Fruit fly (Drosophila melanogaster) whole organism, embryonic: ENCODE results near the gene CG15152.

ENCODE experiments used
- Ada2b ChIP-seq: fragments of 200-800 bp; sonication (Bioruptor generic); IDR thresholded peaks from 2 replicates; pipeline ENCODE4 v1.3.6; 2022; ENCODE audit warnings: missing biosample characterization, missing genetic modification characterization
- Bteb2 ChIP-seq: fragments of 200-800 bp; sonication (Bioruptor generic); optimal IDR thresholded peaks from 2 replicates; lab custom pipeline; 2016; ENCODE audit warnings: missing biosample characterization, missing genetic modification characterization
- CG12155 ChIP-seq: fragments of 200-800 bp; sonication (Bioruptor generic); optimal IDR thresholded peaks from 3 replicates; lab custom pipeline; 2016; ENCODE audit warnings: missing biosample characterization, missing genetic modification characterization
- CG12659 ChIP-seq: fragments of 200-800 bp; sonication (Bioruptor generic); optimal IDR thresholded peaks from 3 replicates; lab custom pipeline; 2017; ENCODE audit warnings: mild to moderate bottlenecking, missing biosample characterization, missing genetic modification reagents, missing genetic modification characterization
- CG15011 ChIP-seq: fragments of 200-800 bp; sonication (Bioruptor generic); optimal IDR thresholded peaks from 3 replicates; lab custom pipeline; 2018; ENCODE audit warnings: missing biosample characterization, mild to moderate bottlenecking, missing genetic modification characterization
- CG15696 ChIP-seq: fragments of 200-800 bp; sonication (Bioruptor generic); optimal IDR thresholded peaks from 2 replicates; lab custom pipeline; 2019; ENCODE audit warnings: missing biosample characterization, mild to moderate bottlenecking, missing genetic modification characterization, moderate library complexity
- CG1603 ChIP-seq: fragments of 200-800 bp; sonication (Bioruptor generic); optimal IDR thresholded peaks from 2 replicates; lab custom pipeline; 2019; ENCODE audit warnings: missing biosample characterization, mild to moderate bottlenecking, missing genetic modification characterization, moderate library complexity
- CG16815 ChIP-seq: fragments of 200-800 bp; sonication (Bioruptor generic); optimal IDR thresholded peaks from 3 replicates; lab custom pipeline; 2017; ENCODE audit warnings: missing biosample characterization, mild to moderate bottlenecking, missing genetic modification characterization
- CG17568 ChIP-seq: fragments of 200-800 bp; sonication (Bioruptor generic); optimal IDR thresholded peaks from 2 replicates; lab custom pipeline; 2018; ENCODE audit warnings: missing biosample characterization, mild to moderate bottlenecking, missing genetic modification characterization, moderate library complexity
- CG18476 ChIP-seq: fragments of 200-800 bp; sonication (Bioruptor generic); optimal IDR thresholded peaks from 2 replicates; lab custom pipeline; 2016; ENCODE audit warnings: missing biosample characterization, mild to moderate bottlenecking, missing genetic modification characterization
- CG3995 ChIP-seq: fragments of 200-800 bp; sonication (Bioruptor generic); optimal IDR thresholded peaks from 3 replicates; lab custom pipeline; 2016; ENCODE audit warnings: missing biosample characterization, missing genetic modification characterization
- D ChIP-seq, 2 experiments: fragments of 200-800 bp in 1 of 2; fragments of >200 bp in 1 of 2; sonication (Bioruptor generic) in 1 of 2; optimal IDR thresholded peaks; 2 replicates in 1 of 2; 3 replicates in 1 of 2; lab custom pipeline; 2017; ENCODE audit warnings: mild to moderate bottlenecking in 1 of 2, missing biosample characterization in 1 of 2, missing genetic modification characterization in 1 of 2, missing genetic modification reagents in 1 of 2
- Dek ChIP-seq: fragments of 200-800 bp; sonication (Bioruptor generic); optimal IDR thresholded peaks from 3 replicates; lab custom pipeline; 2019; ENCODE audit warnings: missing biosample characterization, mild to moderate bottlenecking, missing genetic modification characterization, moderate library complexity
- Dfd ChIP-seq, 2 experiments: fragments of >200 bp; optimal IDR thresholded peaks; 2 replicates each; lab custom pipeline; 2017; ENCODE audit warnings: missing biosample characterization in 2 of 2, missing genetic modification characterization in 2 of 2
- H2.0 ChIP-seq: fragments of 200-800 bp; sonication (Bioruptor generic); IDR thresholded peaks from 2 replicates; pipeline ENCODE4 v1.3.6; 2022; ENCODE audit warnings: missing biosample characterization, missing genetic modification characterization
- HHEX ChIP-seq: fragments of 200-800 bp; sonication (Bioruptor generic); optimal IDR thresholded peaks from 3 replicates; lab custom pipeline; 2017; ENCODE audit warnings: missing biosample characterization, mild to moderate bottlenecking, missing genetic modification characterization, missing genetic modification reagents
- Hr39 ChIP-seq: fragments of >200 bp; optimal IDR thresholded peaks from 2 replicates; lab custom pipeline; 2017
- Hsf ChIP-seq: fragments of 200-800 bp; sonication (Bioruptor generic); optimal IDR thresholded peaks from 3 replicates; lab custom pipeline; 2016; ENCODE audit warnings: missing biosample characterization, missing genetic modification characterization
- Lim3 ChIP-seq: fragments of 200-800 bp; sonication (Bioruptor generic); IDR thresholded peaks from 2 replicates; pipeline ENCODE4 v1.3.6; 2022; ENCODE audit warnings: missing biosample characterization, missing genetic modification characterization
- MBD-R2 ChIP-seq: fragments of 200-800 bp; sonication (Bioruptor generic); IDR thresholded peaks from 2 replicates; pipeline ENCODE4 v1.3.6; 2022; ENCODE audit warnings: missing biosample characterization, missing genetic modification characterization
- Mrtf ChIP-seq: fragments of 200-800 bp; sonication (Bioruptor generic); IDR thresholded peaks from 3 replicates; pipeline ENCODE4 v1.3.6; 2022; ENCODE audit warnings: missing biosample characterization, missing genetic modification characterization
- Nf-YB ChIP-seq: fragments of 200-800 bp; sonication (Bioruptor generic); optimal IDR thresholded peaks from 3 replicates; lab custom pipeline; 2019; ENCODE audit warnings: missing biosample characterization, mild to moderate bottlenecking, missing genetic modification characterization, moderate library complexity
- NfI ChIP-seq: fragments of 200-800 bp; sonication (Bioruptor generic); optimal IDR thresholded peaks from 3 replicates; lab custom pipeline; 2018; ENCODE audit warnings: missing biosample characterization, mild to moderate bottlenecking, missing genetic modification characterization, moderate library complexity
- Optix ChIP-seq: fragments of 200-800 bp; sonication (Bioruptor generic); IDR thresholded peaks from 3 replicates; pipeline ENCODE4 v1.3.6; 2022; ENCODE audit warnings: missing biosample characterization, missing genetic modification characterization
- Six4 ChIP-seq: fragments of 200-800 bp; sonication (Bioruptor generic); optimal IDR thresholded peaks from 2 replicates; lab custom pipeline; 2016; ENCODE audit warnings: missing biosample characterization, missing genetic modification characterization
- Spps ChIP-seq: fragments of 200-800 bp; sonication (Bioruptor generic); optimal IDR thresholded peaks from 2 replicates; lab custom pipeline; 2018; ENCODE audit warnings: missing biosample characterization, mild to moderate bottlenecking, missing genetic modification characterization
- Vsx1 ChIP-seq: fragments of 200-800 bp; sonication (Bioruptor generic); optimal IDR thresholded peaks from 2 replicates; lab custom pipeline; 2017; ENCODE audit warnings: missing biosample characterization, mild to moderate bottlenecking, missing genetic modification characterization, missing genetic modification reagents
- ci ChIP-seq: fragments of 200-800 bp; sonication (Bioruptor generic); IDR thresholded peaks from 3 replicates; pipeline ENCODE4 v1.3.6; 2022; ENCODE audit warnings: missing biosample characterization, missing genetic modification characterization
- crc ChIP-seq: fragments of 200-800 bp; sonication (Bioruptor generic); optimal IDR thresholded peaks from 2 replicates; lab custom pipeline; 2016; ENCODE audit warnings: missing biosample characterization, missing genetic modification characterization
- dimm ChIP-seq: fragments of 200-800 bp; sonication (Bioruptor generic); IDR thresholded peaks from 2 replicates; pipeline ENCODE4 v1.3.6; 2022; ENCODE audit warnings: missing biosample characterization, missing genetic modification characterization
- gcm ChIP-seq: fragments of 200-800 bp; sonication (Bioruptor generic); optimal IDR thresholded peaks from 2 replicates; lab custom pipeline; 2019; ENCODE audit warnings: missing biosample characterization, mild to moderate bottlenecking, missing genetic modification characterization, moderate library complexity
- gem ChIP-seq: fragments of 200-800 bp; sonication (Bioruptor generic); optimal IDR thresholded peaks from 2 replicates; lab custom pipeline; 2019; ENCODE audit warnings: missing biosample characterization, mild to moderate bottlenecking, missing genetic modification characterization, moderate library complexity
- hb ChIP-seq: fragments of 200-800 bp; sonication (Bioruptor generic); IDR thresholded peaks from 3 replicates; pipeline ENCODE4 v1.3.6; 2022; ENCODE audit warnings: missing biosample characterization, missing genetic modification characterization; ENCODE audit not compliant: partially characterized antibody
- lbe ChIP-seq: fragments of 200-800 bp; sonication (Bioruptor generic); optimal IDR thresholded peaks from 2 replicates; lab custom pipeline; 2016; ENCODE audit warnings: missing biosample characterization, mild to moderate bottlenecking, missing genetic modification characterization
- run ChIP-seq: fragments of 200-800 bp; sonication (Bioruptor generic); optimal IDR thresholded peaks from 3 replicates; lab custom pipeline; 2018; ENCODE audit warnings: missing biosample characterization, mild to moderate bottlenecking, missing genetic modification characterization
- schlank ChIP-seq: fragments of 200-800 bp; sonication (Bioruptor generic); optimal IDR thresholded peaks from 2 replicates; lab custom pipeline; 2018; ENCODE audit warnings: missing biosample characterization, mild to moderate bottlenecking, missing genetic modification characterization
- sens-2 ChIP-seq: fragments of 200-800 bp; sonication (Bioruptor generic); IDR thresholded peaks from 2 replicates; pipeline ENCODE4 v1.3.6; 2022; ENCODE audit warnings: missing biosample characterization, missing genetic modification characterization
- sisA ChIP-seq: fragments of 200-800 bp; sonication (Bioruptor generic); IDR thresholded peaks from 2 replicates; pipeline ENCODE4 v1.3.6; 2022; ENCODE audit warnings: missing biosample characterization, missing genetic modification characterization
- slou ChIP-seq: fragments of 200-800 bp; sonication (Bioruptor generic); optimal IDR thresholded peaks from 3 replicates; lab custom pipeline; 2016; ENCODE audit warnings: missing biosample characterization, missing genetic modification characterization
- sob ChIP-seq: fragments of 200-800 bp; sonication (Bioruptor generic); IDR thresholded peaks from 2 replicates; pipeline ENCODE4 v1.3.6; 2022; ENCODE audit warnings: missing biosample characterization, missing genetic modification characterization
- twi ChIP-seq: fragments of 200-800 bp; optimal IDR thresholded peaks from 2 replicates; lab custom pipeline; 2019; ENCODE audit warnings: missing biosample characterization, mild to moderate bottlenecking, missing genetic modification characterization, moderate library complexity
- unpg ChIP-seq: fragments of 200-800 bp; sonication (Bioruptor generic); optimal IDR thresholded peaks from 3 replicates; lab custom pipeline; 2018; ENCODE audit warnings: missing biosample characterization, mild to moderate bottlenecking, missing genetic modification characterization, moderate library complexity
- zen2 ChIP-seq: fragments of 200-800 bp; sonication (Bioruptor generic); IDR thresholded peaks from 3 replicates; pipeline ENCODE4 v1.3.6; 2022; ENCODE audit warnings: missing biosample characterization, missing genetic modification characterization; ENCODE audit not compliant: partially characterized antibody

Gene CG15152

dm6 chr2L:18137591-18138247, 23.4 kb downstream of the CG15152 start, which contains the start of gene kel (continued):
- TF ChIP-seq Bteb2: no peak
- no peak for TF ChIP-seq CG18476 (GFP tag; lab: Kevin White, UChicago)
- TF ChIP-seq Dek: peak; percentile 42
- TF ChIP-seq sisA (GFP tag; lab: Robert Waterston, UW): no peak
- no peak for TF ChIP-seq Ada2b (GFP tag; lab: Robert Waterston, UW)
- TF ChIP-seq Lim3 (GFP tag; lab: Robert Waterston, UW): no peak
- TF ChIP-seq CG1603 (tag; lab: Kevin White, UChicago): peak; percentile 76
- peak; percentile 66 for TF ChIP-seq schlank (tag; lab: Kevin White, UChicago)
- no peak for TF ChIP-seq Optix
- TF ChIP-seq, all 482 proteins: peak for 265

- TF ChIP-seq dimm (0 out of 2 replicates have a peak, but pooled peaks have one; percentile 30), Hr39 (lab: Kevin White, UChicago) (peak; percentile 80), zen2 (GFP tag; lab: Robert Waterston, UW) (0 out of 3 replicates have a peak, but pooled peaks have one; percentile 33), hb (GFP tag; lab: Robert Waterston, UW) (0 out of 3 replicates have a peak, but pooled peaks have one; percentile 35), CG16815 (GFP tag; lab: Kevin White, UChicago) (no peak)
- TF ChIP-seq, all 482 proteins: peak for 4
These were observed 26.2 kb downstream of the CG15152 start for dm6 chr2L:18140544-18140943.

- TF ChIP-seq Nf-YB (GFP tag; lab: Kevin White, UChicago) (peak; percentile 20), unpg (peak; percentile 70), ci (GFP tag; lab: Robert Waterston, UW) (peak; percentile 73), CG12155 (GFP tag; lab: Kevin White, UChicago) (peak; percentile 65), run (tag; lab: Kevin White, UChicago) (peak; percentile 53), HHEX (GFP tag; lab: Kevin White, UChicago) (peak; percentile 66), gcm (peak; percentile 59), Spps (tag; lab: Kevin White, UChicago) (no peak), Vsx1 (GFP tag; lab: Kevin White, UChicago) (peak; percentile 29), CG12659 (GFP tag; lab: Kevin White, UChicago) (peak; percentile 68), CG15011 (peak; percentile 19), CG15696 (peak; percentile 27), twi (peak; percentile 2), Ada2b (GFP tag; lab: Robert Waterston, UW) (no peak; the same call in 1 of the 2 replicates), Dfd (GFP tag; optimal IDR thresholded peaks at IDR 0.05; lab: Kevin White, UChicago) (peak in 1 of 2 experiments; percentile 4), Mrtf (GFP tag; lab: Robert Waterston, UW) (peak; percentile 61; the same call in 1 of the 3 replicates), NfI (GFP tag; lab: Kevin White, UChicago) (peak; percentile 65), CG18476 (GFP tag; lab: Kevin White, UChicago) (peak; percentile 37), D (optimal IDR thresholded peaks at IDR 0.05; lab: Kevin White, UChicago) (no peak), D (GFP tag; optimal IDR thresholded peaks at IDR 0.05; lab: Kevin White, UChicago) (peak; percentile 72), sob (GFP tag; lab: Robert Waterston, UW) (no peak), H2.0 (peak; percentile 33; the same call in 1 of the 2 replicates), slou (peak; percentile 45), Six4 (peak; percentile 55), CG17568 (peak; percentile 59), CG3995 (GFP tag; lab: Kevin White, UChicago) (peak; percentile 20), lbe (GFP tag; lab: Kevin White, UChicago) (peak; percentile 48), MBD-R2 (GFP tag; lab: Robert Waterston, UW) (peak; percentile 23; the same call in 1 of the 2 replicates), sens-2 (no peak), gem (tag; lab: Kevin White, UChicago) (peak; percentile 77), crc (GFP tag; lab: Kevin White, UChicago) (peak; percentile 14), Hsf (GFP tag; lab: Kevin White, UChicago) (peak; percentile 82)
These were observed 27.4 kb downstream of the CG15152 start for dm6 chr2L:18141471-18142345.
